Fruit fly (Drosophila melanogaster) whole organism, wandering third instar larva: Measurements from ENCODE around the gene Drak.
A peak's percentile ranks its signal among the peaks of the same experiment; 100 is the strongest.

Experiments used
- Abd-B ChIP-seq: fragments of >200 bp; optimal IDR thresholded peaks from 2 replicates; lab custom pipeline; 2017; ENCODE audit warnings: missing biosample characterization, missing genetic modification characterization
- CG9705 ChIP-seq: fragments of 200-800 bp; sonication (Bioruptor generic); optimal IDR thresholded peaks from 2 replicates; lab custom pipeline; 2018; ENCODE audit warnings: missing biosample characterization, mild to moderate bottlenecking, missing genetic modification characterization
- CrebA ChIP-seq: fragments of 200-800 bp; sonication (Bioruptor generic); optimal IDR thresholded peaks from 2 replicates; lab custom pipeline; 2016; ENCODE audit warnings: missing biosample characterization, mild to moderate bottlenecking, missing genetic modification characterization, borderline replicate concordance
- Dif ChIP-seq: fragments of 200-275, 200-300 bp; sonication (Bioruptor generic); optimal IDR thresholded peaks from 2 replicates; lab custom pipeline; 2018; ENCODE audit warnings: missing biosample characterization, missing genetic modification characterization; ENCODE audit not compliant: partially characterized antibody
- GATAd ChIP-seq: sonication (Bioruptor generic); optimal IDR thresholded peaks from 2 replicates; lab custom pipeline; 2016; ENCODE audit warnings: missing biosample characterization, missing genetic modification characterization
- HLH106 ChIP-seq: fragments of 200-800 bp; optimal IDR thresholded peaks from 3 replicates; lab custom pipeline; 2019; ENCODE audit warnings: missing biosample characterization, mild to moderate bottlenecking, missing genetic modification characterization, moderate library complexity
- Hr78 ChIP-seq: fragments of >200 bp; optimal IDR thresholded peaks from 2 replicates; lab custom pipeline; 2017; ENCODE audit warnings: missing biosample characterization, missing genetic modification characterization
- Jra ChIP-seq: sonication (Bioruptor generic); optimal IDR thresholded peaks from 2 replicates; lab custom pipeline; 2016; ENCODE audit warnings: missing biosample characterization, missing genetic modification characterization
- Myc ChIP-seq: fragments of >200 bp; optimal IDR thresholded peaks from 2 replicates; lab custom pipeline; 2017
- N ChIP-seq: fragments of >200 bp; optimal IDR thresholded peaks from 2 replicates; lab custom pipeline; 2018; ENCODE audit warnings: missing biosample characterization, missing external identifiers, missing genetic modification characterization
- Rel ChIP-seq, 2 experiments: fragments of 200-800 bp; sonication (Bioruptor generic) in 1 of 2; optimal IDR thresholded peaks; 2 replicates in 1 of 2; 3 replicates in 1 of 2; lab custom pipeline; 2016 to 2019; ENCODE audit warnings: mild to moderate bottlenecking in 2 of 2, missing biosample characterization in 2 of 2, missing genetic modification characterization in 2 of 2, moderate library complexity in 1 of 2
- Sp1 ChIP-seq: fragments of 200-800 bp; sonication (Bioruptor generic); optimal IDR thresholded peaks from 3 replicates; lab custom pipeline; 2019; ENCODE audit warnings: missing biosample characterization, mild to moderate bottlenecking, missing genetic modification characterization, moderate library complexity
- Vsx2 ChIP-seq: fragments of 200-300, 225-300 bp; sonication (Bioruptor generic); optimal IDR thresholded peaks from 2 replicates; lab custom pipeline; 2018; ENCODE audit warnings: missing biosample characterization, missing genetic modification characterization; ENCODE audit not compliant: partially characterized antibody
- br ChIP-seq: fragments of 200-800 bp; sonication (Bioruptor generic); optimal IDR thresholded peaks from 2 replicates; lab custom pipeline; 2016; ENCODE audit warnings: missing biosample characterization, missing genetic modification characterization
- brk ChIP-seq: fragments of 200-800 bp; sonication (Bioruptor generic); optimal IDR thresholded peaks from 2 replicates; lab custom pipeline; 2016; ENCODE audit warnings: missing biosample characterization, mild to moderate bottlenecking, missing genetic modification characterization
- dl ChIP-seq, 2 experiments: fragments of 175-275, 200-275 bp in 1 of 2; fragments of 200-275 bp in 1 of 2; sonication (Bioruptor generic); optimal IDR thresholded peaks; lab custom pipeline; 2018; ENCODE audit warnings: mild to moderate bottlenecking in 2 of 2, missing biosample characterization in 2 of 2, missing genetic modification characterization in 2 of 2, moderate library complexity in 2 of 2; ENCODE audit not compliant: partially characterized antibody in 2 of 2, insufficient read depth in 1 of 2
- dmrt93B ChIP-seq: fragments of 200-800 bp; sonication (Bioruptor generic); optimal IDR thresholded peaks from 2 replicates; lab custom pipeline; 2018; ENCODE audit warnings: missing biosample characterization, mild to moderate bottlenecking, missing genetic modification characterization
- dsf ChIP-seq: sonication (Bioruptor generic); optimal IDR thresholded peaks from 2 replicates; lab custom pipeline; 2016; ENCODE audit warnings: missing biosample characterization, missing genetic modification characterization, borderline replicate concordance
- ey ChIP-seq: fragments of 200-800 bp; sonication (Bioruptor generic); optimal IDR thresholded peaks from 2 replicates; lab custom pipeline; 2016; ENCODE audit warnings: missing biosample characterization, missing genetic modification characterization
- foxo ChIP-seq, 2 experiments: fragments of 200-800 bp; sonication (Bioruptor generic); optimal IDR thresholded peaks; 2 replicates in 1 of 2; 3 replicates in 1 of 2; lab custom pipeline; 2016 to 2017; ENCODE audit warnings: missing biosample characterization in 2 of 2, missing genetic modification characterization in 2 of 2
- h ChIP-seq: fragments of 200-800 bp; sonication (Bioruptor generic); optimal IDR thresholded peaks from 3 replicates; lab custom pipeline; 2016; ENCODE audit warnings: missing biosample characterization, mild to moderate bottlenecking, missing genetic modification characterization
- jim ChIP-seq: fragments of 175-275, 200-325 bp; sonication (Bioruptor generic); optimal IDR thresholded peaks from 2 replicates; lab custom pipeline; 2016; ENCODE audit warnings: missing biosample characterization, mild to moderate bottlenecking, missing genetic modification characterization
- pan ChIP-seq: fragments of >200 bp; optimal IDR thresholded peaks from 2 replicates; lab custom pipeline; 2017
- psq ChIP-seq: fragments of 200-800 bp; sonication (Bioruptor generic); optimal IDR thresholded peaks from 3 replicates; lab custom pipeline; 2017; ENCODE audit warnings: missing biosample characterization, mild to moderate bottlenecking, missing genetic modification characterization, moderate library complexity
- rgr ChIP-seq: fragments of 200-800 bp; sonication (Bioruptor generic); optimal IDR thresholded peaks from 3 replicates; lab custom pipeline; 2016; ENCODE audit warnings: missing biosample characterization, mild to moderate bottlenecking, missing genetic modification characterization
- sage ChIP-seq: fragments of 200-800 bp; sonication (Bioruptor generic); optimal IDR thresholded peaks from 2 replicates; lab custom pipeline; 2016; ENCODE audit warnings: missing biosample characterization, mild to moderate bottlenecking, missing genetic modification characterization
- sv ChIP-seq: fragments of 200-800 bp; sonication (Bioruptor generic); optimal IDR thresholded peaks from 3 replicates; lab custom pipeline; 2016; ENCODE audit warnings: missing biosample characterization, missing genetic modification characterization
- tai ChIP-seq: sonication (Bioruptor generic); optimal IDR thresholded peaks from 2 replicates; lab custom pipeline; 2016; ENCODE audit warnings: missing biosample characterization, missing genetic modification characterization
- usp ChIP-seq: fragments of >200 bp; optimal IDR thresholded peaks from 2 replicates; lab custom pipeline; 2017; ENCODE audit warnings: missing biosample characterization, missing genetic modification characterization
- woc ChIP-seq: sonication (Bioruptor generic); optimal IDR thresholded peaks from 2 replicates; lab custom pipeline; 2016; ENCODE audit warnings: missing biosample characterization, mild to moderate bottlenecking, missing genetic modification characterization

Gene Drak

DNA sequence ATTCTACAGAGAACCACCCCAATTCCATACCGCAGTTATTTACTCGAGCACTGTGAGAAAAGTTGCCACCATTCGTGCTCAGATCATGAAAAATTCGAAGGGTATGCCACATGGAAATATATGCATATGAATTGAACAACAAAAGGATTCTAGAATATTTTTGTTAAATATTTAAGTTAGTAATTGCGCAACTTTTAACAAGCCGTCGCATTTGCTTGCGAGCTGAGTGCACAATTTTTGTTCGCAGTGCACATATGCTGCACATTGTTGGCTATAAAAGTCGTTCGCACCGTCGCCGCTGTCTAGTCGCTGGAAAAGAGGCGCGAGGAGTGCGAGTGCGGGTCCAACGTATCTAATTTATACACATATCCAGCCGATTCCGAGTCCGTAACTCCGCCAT lies 16.2 kb upstream of the Drak start, which contains the start of gene Cyp4g15:
TSS of gene Cyp4g15 (plus strand) at position 301 of the 400 bp plus-strand sequence.
- TF ChIP-seq brk (GFP tag; lab: Kevin White, UChicago), result no peak

DNA sequence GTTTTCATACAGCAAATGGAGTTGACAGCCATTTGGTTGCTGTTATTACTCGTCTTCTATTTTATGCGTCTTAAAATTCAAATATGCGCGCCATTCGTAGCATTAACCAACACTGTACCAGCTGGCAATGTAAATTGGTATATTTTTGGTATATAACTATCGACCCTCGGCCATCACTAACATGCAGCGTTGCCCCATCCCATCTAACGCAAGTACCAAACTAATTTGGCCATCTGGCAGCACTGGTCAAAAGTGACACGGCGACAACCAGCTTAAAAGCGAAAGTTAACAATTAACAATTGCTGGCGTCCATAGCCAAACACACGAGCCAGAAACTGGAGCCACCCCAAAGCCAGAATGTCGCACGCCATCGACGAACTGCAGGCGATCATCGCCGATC lies 9.6 kb upstream of the Drak start, which contains the start of gene Uba5:
TSS of gene Uba5 (plus strand) at position 222 of the 400 bp plus-strand sequence.
- TF ChIP-seq N (GFP tag; lab: Kevin White, UChicago), result no peak
- TF ChIP-seq Jra (GFP tag; lab: Kevin White, UChicago), result peak; percentile 18
- peak; percentile 94 for TF ChIP-seq CrebA (GFP tag; lab: Kevin White, UChicago)
- peak in 1 of 2 experiments; percentile 28 for TF ChIP-seq foxo (GFP tag; optimal IDR thresholded peaks at IDR 0.05; lab: Kevin White, UChicago)
- TF ChIP-seq dmrt93B (GFP tag; lab: Kevin White, UChicago), result no peak
- no peak for TF ChIP-seq Dif (GFP tag; lab: Kevin White, UChicago)
- TF ChIP-seq br (GFP tag; lab: Kevin White, UChicago), result no peak
- TF ChIP-seq HLH106 (tag; lab: Kevin White, UChicago), result no peak
- no peak for TF ChIP-seq sv (GFP tag; lab: Kevin White, UChicago)
- TF ChIP-seq h (GFP tag; lab: Kevin White, UChicago), result peak; percentile 5
- TF ChIP-seq woc (GFP tag; lab: Kevin White, UChicago), result no peak

- TF ChIP-seq Hr78, result no peak
- no peak for TF ChIP-seq foxo (GFP tag; optimal IDR thresholded peaks at IDR 0.05; lab: Kevin White, UChicago)
- no peak for TF ChIP-seq Sp1 (GFP tag; lab: Kevin White, UChicago)
- TF ChIP-seq CrebA (GFP tag; lab: Kevin White, UChicago), result peak; percentile 87
- TF ChIP-seq CG9705, result no peak
- TF ChIP-seq Abd-B (GFP tag; lab: Kevin White, UChicago), result no peak
- no peak for TF ChIP-seq Rel (GFP tag; optimal IDR thresholded peaks at IDR 0.05; lab: Kevin White, UChicago)
- TF ChIP-seq Rel (tag; optimal IDR thresholded peaks at IDR 0.05; lab: Kevin White, UChicago), result peak; percentile 21
- no peak for TF ChIP-seq sage
Measured at dm6 chrX:11485075-11485474, 7.9 kb upstream of the Drak start, which contains the start of gene Spase25. TSS of gene Spase25 (plus strand) at chrX:11485250.

DNA sequence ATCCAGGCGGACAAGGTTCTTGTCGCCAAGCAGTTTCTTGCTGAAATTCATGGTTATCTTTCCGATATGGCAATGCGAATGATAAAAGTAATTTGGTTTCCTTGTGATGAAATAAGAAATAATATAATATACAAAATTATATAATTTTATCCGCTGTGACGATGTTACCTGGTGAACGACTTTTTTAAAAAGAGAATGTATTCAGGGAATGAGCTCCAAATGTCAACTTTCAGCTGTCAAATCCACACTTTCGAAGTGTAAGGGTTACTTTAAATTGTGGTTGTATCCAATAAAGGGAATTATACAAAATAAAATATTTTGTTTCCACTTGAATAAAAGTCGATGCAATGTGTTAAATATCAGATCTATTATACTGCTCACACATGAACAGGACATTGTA lies 1.5 kb upstream of the Drak start, which contains the start of gene CG33235:
TSS of gene CG33235 (minus strand) at position 101 of the 400 bp plus-strand sequence.
- no peak for TF ChIP-seq pan (lab: Kevin White, UChicago)
- TF ChIP-seq dmrt93B (GFP tag; lab: Kevin White, UChicago), result no peak
- TF ChIP-seq GATAd (GFP tag; lab: Kevin White, UChicago), result no peak
- no peak for TF ChIP-seq Vsx2 (GFP tag; lab: Kevin White, UChicago)
- no peak for TF ChIP-seq CG9705
- TF ChIP-seq br (GFP tag; lab: Kevin White, UChicago), result no peak

DNA sequence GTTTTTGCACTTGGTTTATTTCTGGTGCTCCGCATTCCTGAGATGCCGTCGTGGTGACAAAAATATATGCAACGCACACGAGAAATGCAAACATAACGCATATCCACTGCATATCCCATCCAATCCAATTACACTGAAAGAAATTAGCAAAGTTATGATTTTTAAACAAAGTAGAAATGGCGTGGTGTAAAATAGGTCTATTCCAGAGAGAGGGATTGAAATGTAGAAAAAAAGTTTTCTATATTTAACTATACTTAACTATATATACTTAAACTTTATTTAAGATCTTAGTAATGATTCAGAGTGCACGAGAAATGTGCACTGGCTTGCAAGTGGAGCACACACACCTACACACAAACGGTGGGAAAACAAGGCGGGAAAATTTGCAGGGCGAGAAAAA lies 730 bp upstream of the Drak start:
- no peak for TF ChIP-seq usp
- no peak for TF ChIP-seq woc (GFP tag; lab: Kevin White, UChicago)
- no peak for TF ChIP-seq Dif (GFP tag; lab: Kevin White, UChicago)
- no peak for TF ChIP-seq N (GFP tag; lab: Kevin White, UChicago)
- no peak for TF ChIP-seq dl (GFP tag; optimal IDR thresholded peaks at IDR 0.05; lab: Kevin White, UChicago; ENCODE audit: insufficient read depth in 1 of 2, partially characterized antibody in 2 of 2)
- TF ChIP-seq dsf, result no peak
- TF ChIP-seq Sp1 (GFP tag; lab: Kevin White, UChicago), result no peak
- TF ChIP-seq psq (GFP tag; lab: Kevin White, UChicago), result no peak
- TF ChIP-seq jim, result no peak
- TF ChIP-seq sv (GFP tag; lab: Kevin White, UChicago), result no peak
- TF ChIP-seq Hr78, result no peak
- TF ChIP-seq tai (GFP tag; lab: Kevin White, UChicago), result no peak
- no peak for TF ChIP-seq Vsx2 (GFP tag; lab: Kevin White, UChicago)
- no peak for TF ChIP-seq Myc (lab: Kevin White, UChicago)
- TF ChIP-seq ey, result no peak
- no peak for TF ChIP-seq rgr (GFP tag; lab: Kevin White, UChicago)
- TF ChIP-seq sage, result no peak
- TF ChIP-seq pan (lab: Kevin White, UChicago), result no peak
- no peak for TF ChIP-seq Jra (GFP tag; lab: Kevin White, UChicago)
- TF ChIP-seq Rel (GFP tag; optimal IDR thresholded peaks at IDR 0.05; lab: Kevin White, UChicago), result no peak
- TF ChIP-seq Rel (tag; optimal IDR thresholded peaks at IDR 0.05; lab: Kevin White, UChicago), result no peak
- TF ChIP-seq, all 38 proteins: peak for 0
